Fruit fly (Drosophila melanogaster) whole organism, embryonic: ENCODE results near the gene MED28.

Source experiments
- Antp ChIP-seq: fragments of 200-800 bp; sonication (Bioruptor generic); optimal IDR thresholded peaks from 3 replicates; lab custom pipeline; 2016; ENCODE audit warnings: missing biosample characterization, missing genetic modification characterization
- Atf-2 ChIP-seq: fragments of 200-800 bp; sonication (Bioruptor generic); optimal IDR thresholded peaks from 2 replicates; lab custom pipeline; 2016; ENCODE audit warnings: missing biosample characterization, missing genetic modification characterization
- CG10267 ChIP-seq: fragments of 200-800 bp; sonication (Bioruptor generic); optimal IDR thresholded peaks from 2 replicates; lab custom pipeline; 2018; ENCODE audit warnings: missing biosample characterization, mild to moderate bottlenecking, missing genetic modification characterization, moderate library complexity
- CG11560 ChIP-seq: fragments of 200-800 bp; sonication (Bioruptor generic); IDR thresholded peaks from 3 replicates; pipeline ENCODE4 v1.3.6; 2022; ENCODE audit warnings: missing biosample characterization, missing genetic modification characterization
- CG1233 ChIP-seq: fragments of 200-800 bp; sonication (Bioruptor generic); optimal IDR thresholded peaks from 4 replicates; lab custom pipeline; 2018; ENCODE audit warnings: missing biosample characterization, mild to moderate bottlenecking, missing genetic modification characterization
- CG14965 ChIP-seq: fragments of 200-800 bp; sonication (Bioruptor generic); optimal IDR thresholded peaks from 2 replicates; lab custom pipeline; 2016; ENCODE audit warnings: missing biosample characterization, missing genetic modification characterization, borderline replicate concordance
- CG1529 ChIP-seq: fragments of 200-800 bp; sonication (Bioruptor generic); optimal IDR thresholded peaks from 3 replicates; lab custom pipeline; 2018; ENCODE audit warnings: missing biosample characterization, missing genetic modification characterization
- CG15696 ChIP-seq: fragments of 200-800 bp; sonication (Bioruptor generic); optimal IDR thresholded peaks from 2 replicates; lab custom pipeline; 2019; ENCODE audit warnings: missing biosample characterization, mild to moderate bottlenecking, missing genetic modification characterization, moderate library complexity
- CG17385 ChIP-seq: fragments of 200-800 bp; sonication (Bioruptor generic); optimal IDR thresholded peaks from 3 replicates; lab custom pipeline; 2018; ENCODE audit warnings: missing biosample characterization, mild to moderate bottlenecking, missing genetic modification characterization
- CG2678 ChIP-seq: fragments of 200-800 bp; sonication (Bioruptor generic); optimal IDR thresholded peaks from 3 replicates; lab custom pipeline; 2019; ENCODE audit warnings: missing biosample characterization, mild to moderate bottlenecking, missing genetic modification characterization, moderate library complexity
- CG2875 ChIP-seq: fragments of 200-800 bp; sonication (Bioruptor generic); optimal IDR thresholded peaks from 2 replicates; lab custom pipeline; 2017; ENCODE audit warnings: missing biosample characterization, mild to moderate bottlenecking, missing genetic modification characterization, missing genetic modification reagents
- CG33557 ChIP-seq: fragments of 200-800 bp; sonication (Bioruptor generic); optimal IDR thresholded peaks from 2 replicates; lab custom pipeline; 2019; ENCODE audit warnings: missing biosample characterization, mild to moderate bottlenecking, missing genetic modification characterization, moderate library complexity
- CG6854 ChIP-seq: fragments of 200-800 bp; sonication (Bioruptor generic); optimal IDR thresholded peaks from 3 replicates; lab custom pipeline; 2017; ENCODE audit warnings: missing biosample characterization, mild to moderate bottlenecking, missing genetic modification characterization
- CG7963 ChIP-seq: fragments of 200-800 bp; sonication (Bioruptor generic); IDR thresholded peaks from 3 replicates; pipeline ENCODE4 v1.3.6; 2022; ENCODE audit warnings: missing biosample characterization, missing genetic modification characterization; ENCODE audit not compliant: partially characterized antibody
- CG8089 ChIP-seq: fragments of 200-800 bp; sonication (Bioruptor generic); optimal IDR thresholded peaks from 3 replicates; lab custom pipeline; 2016; ENCODE audit warnings: missing biosample characterization, missing genetic modification characterization
- CG9817 ChIP-seq: fragments of 200-800 bp; sonication (Bioruptor generic); optimal IDR thresholded peaks from 2 replicates; lab custom pipeline; 2018; ENCODE audit warnings: missing biosample characterization, mild to moderate bottlenecking, missing genetic modification characterization, moderate library complexity
- Deaf1 ChIP-seq: fragments of 200-800 bp; optimal IDR thresholded peaks from 3 replicates; lab custom pipeline; 2019; ENCODE audit warnings: missing biosample characterization, mild to moderate bottlenecking, missing genetic modification characterization, moderate library complexity
- Doc3 ChIP-seq: fragments of 200-800 bp; sonication (Bioruptor generic); IDR thresholded peaks from 3 replicates; pipeline ENCODE4 v1.3.6; 2022; ENCODE audit warnings: missing biosample characterization, missing genetic modification characterization; ENCODE audit not compliant: partially characterized antibody
- Dref ChIP-seq: fragments of 200-800 bp; sonication (Bioruptor generic); IDR thresholded peaks from 2 replicates; pipeline ENCODE4 v1.3.6; 2022; ENCODE audit warnings: missing biosample characterization, missing genetic modification characterization
- Eip74EF ChIP-seq, 2 experiments: fragments of 200-800 bp in 1 of 2; fragments of >200 bp in 1 of 2; sonication (Bioruptor generic) in 1 of 2; optimal IDR thresholded peaks; 2 replicates each; lab custom pipeline; 2017 to 2019; ENCODE audit warnings: missing biosample characterization in 2 of 2, missing genetic modification characterization in 2 of 2, mild to moderate bottlenecking in 1 of 2, moderate library complexity in 1 of 2
- Fer3 ChIP-seq: fragments of 200-800 bp; sonication (Bioruptor generic); optimal IDR thresholded peaks from 2 replicates; lab custom pipeline; 2018; ENCODE audit warnings: missing biosample characterization, mild to moderate bottlenecking, missing genetic modification characterization, moderate library complexity
- Hmr ChIP-seq: fragments of 200-800 bp; sonication (Bioruptor generic); optimal IDR thresholded peaks from 3 replicates; lab custom pipeline; 2017; ENCODE audit warnings: mild to moderate bottlenecking, missing biosample characterization, missing genetic modification reagents, missing genetic modification characterization
- Sin3A ChIP-seq: fragments of >200 bp; optimal IDR thresholded peaks from 2 replicates; lab custom pipeline; 2018
- Spps ChIP-seq: fragments of 200-800 bp; sonication (Bioruptor generic); optimal IDR thresholded peaks from 2 replicates; lab custom pipeline; 2018; ENCODE audit warnings: missing biosample characterization, mild to moderate bottlenecking, missing genetic modification characterization
- Sry-δ ChIP-seq: fragments of 200-800 bp; sonication (Bioruptor generic); optimal IDR thresholded peaks from 2 replicates; lab custom pipeline; 2016; ENCODE audit warnings: missing biosample characterization, missing genetic modification characterization
- ab ChIP-seq: fragments of 200-800 bp; sonication (Bioruptor generic); optimal IDR thresholded peaks from 2 replicates; lab custom pipeline; 2016; ENCODE audit warnings: missing biosample characterization, missing genetic modification characterization
- bab2 ChIP-seq: fragments of 200-800 bp; sonication (Bioruptor generic); optimal IDR thresholded peaks from 2 replicates; lab custom pipeline; 2016; ENCODE audit warnings: missing biosample characterization, missing genetic modification characterization
- bcd ChIP-seq: fragments of 200-800 bp; sonication (Bioruptor generic); optimal IDR thresholded peaks from 2 replicates; lab custom pipeline; 2017; ENCODE audit warnings: missing biosample characterization, mild to moderate bottlenecking, missing genetic modification characterization
- cas ChIP-seq: fragments of 200-800 bp; sonication (Bioruptor generic); IDR thresholded peaks from 2 replicates; pipeline ENCODE4 v1.3.6; 2022; ENCODE audit warnings: missing biosample characterization, missing genetic modification characterization
- crol ChIP-seq: fragments of 200-800 bp; sonication (Bioruptor generic); IDR thresholded peaks from 2 replicates; pipeline ENCODE4 v1.3.6; 2022; ENCODE audit warnings: missing biosample characterization, missing genetic modification characterization
- dimm ChIP-seq: fragments of 200-800 bp; sonication (Bioruptor generic); IDR thresholded peaks from 2 replicates; pipeline ENCODE4 v1.3.6; 2022; ENCODE audit warnings: missing biosample characterization, missing genetic modification characterization
- gcm2 ChIP-seq: fragments of 200-800 bp; sonication (Bioruptor generic); optimal IDR thresholded peaks from 2 replicates; lab custom pipeline; 2016; ENCODE audit warnings: missing biosample characterization, missing genetic modification characterization
- gro ChIP-seq: fragments of 200-800 bp; sonication (Bioruptor generic); optimal IDR thresholded peaks from 2 replicates; lab custom pipeline; 2016; ENCODE audit warnings: missing biosample characterization, missing genetic modification characterization
- gsb-n ChIP-seq: fragments of 200-800 bp; sonication (Bioruptor generic); optimal IDR thresholded peaks from 3 replicates; lab custom pipeline; 2018; ENCODE audit warnings: missing biosample characterization, mild to moderate bottlenecking, missing genetic modification characterization
- ken ChIP-seq: fragments of 200-800 bp; sonication (Bioruptor generic); IDR thresholded peaks from 3 replicates; pipeline ENCODE4 v1.3.6; 2022; ENCODE audit warnings: missing biosample characterization, missing genetic modification characterization
- klu ChIP-seq: fragments of 200-800 bp; sonication (Bioruptor generic); IDR thresholded peaks from 2 replicates; pipeline ENCODE4 v1.3.6; 2022; ENCODE audit warnings: missing biosample characterization, missing genetic modification characterization
- luna ChIP-seq: fragments of 200-800 bp; sonication (Bioruptor generic); optimal IDR thresholded peaks from 2 replicates; lab custom pipeline; 2016; ENCODE audit warnings: missing biosample characterization, missing genetic modification characterization
- peb ChIP-seq: fragments of 200-800 bp; sonication (Bioruptor generic); IDR thresholded peaks from 2 replicates; pipeline ENCODE4 v1.3.6; 2022; ENCODE audit warnings: missing biosample characterization, missing genetic modification characterization
- pfk ChIP-seq: fragments of 200-800 bp; sonication (Bioruptor generic); optimal IDR thresholded peaks from 2 replicates; lab custom pipeline; 2018; ENCODE audit warnings: missing biosample characterization, mild to moderate bottlenecking, missing genetic modification characterization, moderate library complexity
- ro ChIP-seq: fragments of 200-800 bp; sonication (Bioruptor generic); IDR thresholded peaks from 2 replicates; pipeline ENCODE4 v1.3.6; 2022; ENCODE audit warnings: missing biosample characterization, missing genetic modification characterization
- scrt ChIP-seq: fragments of 200-800 bp; sonication (Bioruptor generic); optimal IDR thresholded peaks from 2 replicates; lab custom pipeline; 2018; ENCODE audit warnings: missing biosample characterization, mild to moderate bottlenecking, missing genetic modification characterization, moderate library complexity
- seq ChIP-seq: fragments of 200-800 bp; sonication (Bioruptor generic); IDR thresholded peaks from 2 replicates; pipeline ENCODE4 v1.3.6; 2022; ENCODE audit warnings: missing biosample characterization, missing genetic modification characterization
- shn ChIP-seq: fragments of 200-800 bp; sonication (Bioruptor generic); optimal IDR thresholded peaks from 3 replicates; lab custom pipeline; 2016; ENCODE audit warnings: missing biosample characterization, missing genetic modification characterization
- tap ChIP-seq: fragments of 200-800 bp; optimal IDR thresholded peaks from 3 replicates; lab custom pipeline; 2019; ENCODE audit warnings: missing biosample characterization, mild to moderate bottlenecking, missing genetic modification characterization, moderate library complexity
- tio ChIP-seq: fragments of 200-800 bp; sonication (Bioruptor generic); optimal IDR thresholded peaks from 2 replicates; lab custom pipeline; 2017; ENCODE audit warnings: missing biosample characterization, missing genetic modification characterization, inconsistent platforms
- tll ChIP-seq, 2 experiments: fragments of 200-800 bp in 1 of 2; fragments of >200 bp in 1 of 2; sonication (Bioruptor generic) in 1 of 2; optimal IDR thresholded peaks; 2 replicates each; lab custom pipeline; 2017 to 2019; ENCODE audit warnings: missing biosample characterization in 2 of 2, missing genetic modification characterization in 2 of 2, mild to moderate bottlenecking in 1 of 2, moderate library complexity in 1 of 2
- toy ChIP-seq: fragments of 200-800 bp; sonication (Bioruptor generic); IDR thresholded peaks from 2 replicates; pipeline ENCODE4 v1.3.6; 2022; ENCODE audit warnings: missing biosample characterization, missing genetic modification characterization
- usp ChIP-seq: fragments of >200 bp; optimal IDR thresholded peaks from 2 replicates; lab custom pipeline; 2017; ENCODE audit warnings: missing biosample characterization, missing genetic modification characterization
- wor ChIP-seq: fragments of 200-800 bp; sonication (Bioruptor generic); IDR thresholded peaks from 2 replicates; pipeline ENCODE4 v1.3.6; 2022; ENCODE audit warnings: missing biosample characterization, missing genetic modification characterization

Gene MED28

dm6 chr3R:25490778-25491664 is 14.2 kb downstream of the MED28 start, which contains the start of the genes Gnpat and CG5112 (continued):
- TF ChIP-seq Eip74EF (GFP tag; optimal IDR thresholded peaks at IDR 0.05; lab: Kevin White, UChicago) (no peak), Deaf1 (tag; lab: Kevin White, UChicago) (no peak), gcm2 (peak; percentile 41), ab (GFP tag; lab: Kevin White, UChicago) (no peak), Antp (peak; percentile 73), CG2678 (tag; lab: Kevin White, UChicago) (peak; percentile 64), toy (GFP tag; lab: Robert Waterston, UW) (no peak), Atf-2 (GFP tag; lab: Kevin White, UChicago) (no peak), CG9817 (tag; lab: Kevin White, UChicago) (peak; percentile 73), ro (GFP tag; lab: Robert Waterston, UW) (no peak; the same call in 1 of the 2 replicates), tll (GFP tag; optimal IDR thresholded peaks at IDR 0.05; lab: Kevin White, UChicago) (no peak), Doc3 (GFP tag; lab: Robert Waterston, UW) (peak; percentile 56; the same call in 2 of the 3 replicates), Fer3 (tag; lab: Kevin White, UChicago) (peak; percentile 46), Spps (no peak), Dref (GFP tag; lab: Robert Waterston, UW) (peak; percentile 62), luna (no peak), seq (no peak; the same call in 1 of the 2 replicates), CG17385 (peak; percentile 80), tio (GFP tag; lab: Kevin White, UChicago) (no peak), CG8089 (GFP tag; lab: Kevin White, UChicago) (no peak), CG2875 (no peak), gro (GFP tag; lab: Kevin White, UChicago) (peak; percentile 74), pfk (GFP tag; lab: Kevin White, UChicago) (peak; percentile 37), CG1233 (no peak), dimm (peak; percentile 33; the same call in 1 of the 2 replicates), CG15696 (tag; lab: Kevin White, UChicago) (peak; percentile 71), bab2 (GFP tag; lab: Kevin White, UChicago) (peak; percentile 2), gsb-n (tag; lab: Kevin White, UChicago) (peak; percentile 20), CG10267 (tag; lab: Kevin White, UChicago) (peak; percentile 58), CG6854 (GFP tag; lab: Kevin White, UChicago) (peak; percentile 16), cas (GFP tag; lab: Robert Waterston, UW) (peak; percentile 68), scrt (GFP tag; lab: Kevin White, UChicago) (no peak), CG1529 (GFP tag; lab: Kevin White, UChicago) (no peak), Hmr (GFP tag; lab: Kevin White, UChicago) (peak; percentile 62), ken (peak; percentile 92), CG33557 (GFP tag; lab: Kevin White, UChicago) (peak; percentile 13), klu (GFP tag; lab: Robert Waterston, UW) (no peak), CG7963 (GFP tag; lab: Robert Waterston, UW) (peak; percentile 73), CG14965 (no peak), crol (no peak), tap (tag; lab: Kevin White, UChicago) (no peak), shn (GFP tag; lab: Kevin White, UChicago) (peak; percentile 60), wor (GFP tag; lab: Robert Waterston, UW) (no peak; the same call in 1 of the 2 replicates), usp (GFP tag; lab: Kevin White, UChicago) (no peak), CG11560 (tag; lab: Robert Waterston, UW) (no peak), Sry-δ (GFP tag; lab: Kevin White, UChicago) (peak; percentile 50), peb (GFP tag; lab: Robert Waterston, UW) (peak; percentile 51; the same call in 1 of the 2 replicates), bcd (GFP tag; lab: Kevin White, UChicago) (peak; percentile 43), Sin3A (lab: Kevin White, UChicago) (no peak)
